Worm (Caenorhabditis elegans) whole organism, L4 larva: ENCODE data around the gene srh-11.

ENCODE experiments used
- mep-1 ChIP-seq: fragments of 150-350 bp; sonication (generic microtip); optimal IDR thresholded peaks from 3 replicates; lab custom pipeline; 2014; ENCODE audit warnings: missing biosample characterization, missing genetic modification characterization
- unc-62 ChIP-seq, 3 experiments: fragments of 150-350 bp in 1 of 3; sonication (generic microtip); optimal IDR thresholded peaks in 2 of 3; peaks in 1 of 3; 1 replicate in 1 of 3; 2 replicates in 2 of 3; lab custom pipeline; 2014 to 2017; ENCODE audit warnings: missing biosample characterization in 3 of 3, missing genetic modification characterization in 3 of 3, missing genetic modification reagents in 3 of 3, missing genotype in 1 of 3

- TF ChIP-seq mep-1 (tag; lab: Kevin White, UChicago) (no peak), unc-62 (GFP tag; optimal IDR thresholded peaks at IDR 0.05 in 1 of 2; lab: Kevin White, UChicago) (no peak), unc-62 (tag; optimal IDR thresholded peaks at IDR 0.05; lab: Kevin White, UChicago) (no peak)
These were observed 32.7 kb downstream of the srh-11 start for ce11 chrX:8286164-8286563.
